ENCODE assay signal across 3 fruit fly cellular contexts in genomic region chr3R:10311076-10311744, dm6.
TF ChIP-seq lines count a peak whose summit lies in the region.

Gene CG6293, minus strand, starts transcription at chr3R:10311613.

- TF ChIP-seq CTCF in whole organism, embryonic (GFP tag; optimal IDR thresholded peaks at IDR 0.05; lab: Kevin White, UChicago), result no peak

TF ChIP-seq in whole organism, adult, 20 proteins besides CTCF, POLR2A, EP300 and RAD21:
- TF ChIP-seq CG12768 (GFP tag; optimal IDR thresholded peaks at IDR 0.05; lab: Kevin White, UChicago) (peak; percentile 57), toe (GFP tag; optimal IDR thresholded peaks at IDR 0.05; lab: Kevin White, UChicago) (no peak), bab1 (GFP tag; optimal IDR thresholded peaks at IDR 0.05; lab: Kevin White, UChicago) (no peak), Hr96 (GFP tag; optimal IDR thresholded peaks at IDR 0.05; lab: Kevin White, UChicago) (peak; percentile 51), CG5204 (GFP tag; optimal IDR thresholded peaks at IDR 0.05; lab: Kevin White, UChicago) (no peak), pad (GFP tag; optimal IDR thresholded peaks at IDR 0.05; lab: Kevin White, UChicago) (peak; percentile 92), CG11617 (GFP tag; optimal IDR thresholded peaks at IDR 0.05; lab: Kevin White, UChicago) (peak; percentile 41), CG1620 (GFP tag; optimal IDR thresholded peaks at IDR 0.05; lab: Kevin White, UChicago) (peak; percentile 47), kay (GFP tag; lab: Kevin White, UChicago; ENCODE audit: borderline replicate concordance) (no peak), Crg-1 (GFP tag; optimal IDR thresholded peaks at IDR 0.05; lab: Kevin White, UChicago) (peak; percentile 19), Mnt (GFP tag; optimal IDR thresholded peaks at IDR 0.05; lab: Kevin White, UChicago) (no peak), CG7101 (tag; optimal IDR thresholded peaks at IDR 0.05; lab: Kevin White, UChicago) (peak; percentile 3), tj (GFP tag; optimal IDR thresholded peaks at IDR 0.05; lab: Kevin White, UChicago) (no peak), CG14711 (tag; optimal IDR thresholded peaks at IDR 0.05; lab: Kevin White, UChicago) (no peak), CG33017 (tag; optimal IDR thresholded peaks at IDR 0.05; lab: Kevin White, UChicago) (peak; percentile 9)

TF ChIP-seq in whole organism, embryonic, 481 proteins besides CTCF, POLR2A, EP300 and RAD21 (continues in another document):
- TF ChIP-seq CG18262 (tag; optimal IDR thresholded peaks at IDR 0.05; lab: Kevin White, UChicago), result no peak
- TF ChIP-seq CG1233 (GFP tag; optimal IDR thresholded peaks at IDR 0.05; lab: Kevin White, UChicago), result no peak
- no peak for TF ChIP-seq pzg (GFP tag; optimal IDR thresholded peaks at IDR 0.05; lab: Kevin White, UChicago)
- TF ChIP-seq Asciz (GFP tag; optimal IDR thresholded peaks at IDR 0.05; lab: Kevin White, UChicago), result no peak
- TF ChIP-seq CG8478 (optimal IDR thresholded peaks at IDR 0.05; lab: Kevin White, UChicago), result no peak
- no peak for TF ChIP-seq pb (GFP tag; optimal IDR thresholded peaks at IDR 0.05; lab: Kevin White, UChicago)
- TF ChIP-seq NC2α (GFP tag; optimal IDR thresholded peaks at IDR 0.05; lab: Kevin White, UChicago), result no peak
- TF ChIP-seq Dll (GFP tag; IDR thresholded peaks at IDR 0.05; lab: Robert Waterston, UW; ENCODE audit: partially characterized antibody), result no peak
- TF ChIP-seq ase (GFP tag; IDR thresholded peaks at IDR 0.05; lab: Robert Waterston, UW), result no peak
- 0 out of 3 replicates have a peak, but pooled peaks have one; percentile 5 for TF ChIP-seq otp (GFP tag; IDR thresholded peaks at IDR 0.05; lab: Robert Waterston, UW)
- TF ChIP-seq ftz-f1 (GFP tag; optimal IDR thresholded peaks at IDR 0.05; lab: Kevin White, UChicago), result no peak
- TF ChIP-seq unc-4 (GFP tag; IDR thresholded peaks at IDR 0.05; lab: Robert Waterston, UW; ENCODE audit: partially characterized antibody), result no peak
- TF ChIP-seq Ssrp (tag; optimal IDR thresholded peaks at IDR 0.05; lab: Kevin White, UChicago), result no peak
- TF ChIP-seq yki (optimal IDR thresholded peaks at IDR 0.05; lab: Kevin White, UChicago), result no peak
- TF ChIP-seq en (GFP tag; optimal IDR thresholded peaks at IDR 0.05; lab: Kevin White, UChicago), result no peak
- TF ChIP-seq CG6791 (GFP tag; IDR thresholded peaks at IDR 0.05; lab: Robert Waterston, UW; ENCODE audit: partially characterized antibody), result peak; percentile 54; the same call in 1 of the 3 replicates
- TF ChIP-seq CG9876 (GFP tag; optimal IDR thresholded peaks at IDR 0.05; lab: Kevin White, UChicago), result no peak
- no peak for TF ChIP-seq Xbp1 (GFP tag; optimal IDR thresholded peaks at IDR 0.05; lab: Kevin White, UChicago)
- no peak for TF ChIP-seq fu2 (GFP tag; optimal IDR thresholded peaks at IDR 0.05; lab: Kevin White, UChicago)
- no peak for TF ChIP-seq Nf-YC (tag; optimal IDR thresholded peaks at IDR 0.05; lab: Kevin White, UChicago)
- TF ChIP-seq CG9609 (GFP tag; optimal IDR thresholded peaks at IDR 0.05; lab: Kevin White, UChicago), result no peak
- TF ChIP-seq tna (GFP tag; IDR thresholded peaks at IDR 0.05; lab: Robert Waterston, UW; ENCODE audit: partially characterized antibody), result no peak
- no peak for TF ChIP-seq Gsc (GFP tag; IDR thresholded peaks at IDR 0.05; lab: Robert Waterston, UW)
- TF ChIP-seq CG16779 (GFP tag; IDR thresholded peaks at IDR 0.05; lab: Robert Waterston, UW), result no peak
- TF ChIP-seq p53 (GFP tag; optimal IDR thresholded peaks at IDR 0.05; lab: Kevin White, UChicago), result no peak
- TF ChIP-seq sna (GFP tag; IDR thresholded peaks at IDR 0.05; lab: Robert Waterston, UW; ENCODE audit: partially characterized antibody), result no peak
- TF ChIP-seq CG14441 (GFP tag; IDR thresholded peaks at IDR 0.05; lab: Robert Waterston, UW), result 0 out of 2 replicates have a peak, but pooled peaks have one; percentile 6
- no peak for TF ChIP-seq pfk (GFP tag; optimal IDR thresholded peaks at IDR 0.05; lab: Kevin White, UChicago)
- 0 out of 3 replicates have a peak, but pooled peaks have one; percentile 35 for TF ChIP-seq mld (GFP tag; IDR thresholded peaks at IDR 0.05; lab: Robert Waterston, UW; ENCODE audit: partially characterized antibody)
- no peak for TF ChIP-seq GATAe (GFP tag; conservative IDR thresholded peaks at IDR 0.05; lab: Robert Waterston, UW)
- TF ChIP-seq CG32532 (GFP tag; IDR thresholded peaks at IDR 0.05; lab: Robert Waterston, UW), result peak; percentile 24; the same call in 1 of the 2 replicates
- no peak for TF ChIP-seq CG5180 (GFP tag; optimal IDR thresholded peaks at IDR 0.05; lab: Kevin White, UChicago)
- TF ChIP-seq CG9817 (tag; optimal IDR thresholded peaks at IDR 0.05; lab: Kevin White, UChicago), result no peak
- TF ChIP-seq Fer2 (tag; optimal IDR thresholded peaks at IDR 0.05; lab: Kevin White, UChicago), result no peak
- TF ChIP-seq jumu (GFP tag; optimal IDR thresholded peaks at IDR 0.05; lab: Kevin White, UChicago), result no peak
- TF ChIP-seq Atf6 (GFP tag; IDR thresholded peaks at IDR 0.05; lab: Robert Waterston, UW), result peak; percentile 8; the same call in 1 of the 2 replicates
- peak in 1 of 2 experiments; percentile 44 for TF ChIP-seq Trl (optimal IDR thresholded peaks at IDR 0.05; lab: Kevin White, UChicago)
- no peak for TF ChIP-seq Trl (GFP tag; optimal IDR thresholded peaks at IDR 0.05; lab: Kevin White, UChicago)

TF ChIP-seq in whole organism, wandering third instar larva, 38 proteins besides CTCF, POLR2A, EP300 and RAD21:
- TF ChIP-seq br (GFP tag; optimal IDR thresholded peaks at IDR 0.05; lab: Kevin White, UChicago), result no peak
- no peak for TF ChIP-seq woc (GFP tag; optimal IDR thresholded peaks at IDR 0.05; lab: Kevin White, UChicago)
- TF ChIP-seq dmrt93B (GFP tag; optimal IDR thresholded peaks at IDR 0.05; lab: Kevin White, UChicago), result no peak
- TF ChIP-seq Dif (GFP tag; optimal IDR thresholded peaks at IDR 0.05; lab: Kevin White, UChicago; ENCODE audit: partially characterized antibody), result peak; percentile 41
